Worm (Caenorhabditis elegans): ENCODE data around the gene rpc-11.

ce11 chrIV:1389599-1389998 lies 20.2 kb downstream of the rpc-11 start:
- TF ChIP-seq unc-62 (GFP tag; optimal IDR thresholded peaks at IDR 0.05) (no peak), nhr-77 (tag; optimal IDR thresholded peaks at IDR 0.05) (no peak), ama-1 (optimal IDR thresholded peaks at IDR 0.05) (no peak)

All from whole organism, L2 larva.